Fruit fly (Drosophila melanogaster) whole organism, embryonic: Measurements from ENCODE around the gene mthl12.

Source experiments
- Atf-2 ChIP-seq: fragments of 200-800 bp; sonication (Bioruptor generic); optimal IDR thresholded peaks from 2 replicates; lab custom pipeline; 2016; ENCODE audit warnings: missing biosample characterization, missing genetic modification characterization
- Atf3 ChIP-seq: fragments of 200-800 bp; sonication (Bioruptor generic); optimal IDR thresholded peaks from 3 replicates; lab custom pipeline; 2016; ENCODE audit warnings: missing biosample characterization, missing genetic modification characterization
- CG1024 ChIP-seq: fragments of 200-800 bp; sonication (Bioruptor generic); IDR thresholded peaks from 2 replicates; pipeline ENCODE4 v1.3.6; 2022; ENCODE audit warnings: missing biosample characterization, missing genetic modification characterization
- CG10959 ChIP-seq: fragments of 200-800 bp; sonication (Bioruptor generic); IDR thresholded peaks from 2 replicates; pipeline ENCODE4 v1.3.6; 2022; ENCODE audit warnings: missing biosample characterization, missing genetic modification characterization
- CG11085 ChIP-seq: fragments of 200-800 bp; sonication (Bioruptor generic); IDR thresholded peaks from 2 replicates; pipeline ENCODE4 v1.3.6; 2022; ENCODE audit warnings: missing biosample characterization, missing genetic modification characterization
- CG11456 ChIP-seq: fragments of 200-800 bp; sonication (Bioruptor generic); IDR thresholded peaks from 3 replicates; pipeline ENCODE4 v1.3.6; 2022; ENCODE audit warnings: missing biosample characterization, missing genetic modification characterization
- CG12236 ChIP-seq: fragments of 200-800 bp; sonication (Bioruptor generic); optimal IDR thresholded peaks from 2 replicates; lab custom pipeline; 2016; ENCODE audit warnings: missing biosample characterization, missing genetic modification characterization
- CG12942 ChIP-seq: fragments of 200-800 bp; sonication (Bioruptor generic); optimal IDR thresholded peaks from 3 replicates; lab custom pipeline; 2016; ENCODE audit warnings: missing biosample characterization, missing genetic modification characterization
- CG14710 ChIP-seq: fragments of 200-800 bp; sonication (Bioruptor generic); optimal IDR thresholded peaks from 3 replicates; lab custom pipeline; 2019; ENCODE audit warnings: missing biosample characterization, mild to moderate bottlenecking, missing genetic modification characterization, moderate library complexity
- CG1602 ChIP-seq: fragments of 200-800 bp; sonication (Bioruptor generic); optimal IDR thresholded peaks from 3 replicates; lab custom pipeline; 2016; ENCODE audit warnings: missing biosample characterization, missing genetic modification characterization
- CG1603 ChIP-seq: fragments of 200-800 bp; sonication (Bioruptor generic); optimal IDR thresholded peaks from 2 replicates; lab custom pipeline; 2019; ENCODE audit warnings: missing biosample characterization, mild to moderate bottlenecking, missing genetic modification characterization, moderate library complexity
- CG16813 ChIP-seq: fragments of 200-800 bp; sonication (Bioruptor generic); IDR thresholded peaks from 3 replicates; pipeline ENCODE4 v1.3.6; 2022; ENCODE audit warnings: missing biosample characterization, missing genetic modification characterization; ENCODE audit not compliant: partially characterized antibody
- CG18262 ChIP-seq: fragments of 200-800 bp; optimal IDR thresholded peaks from 3 replicates; lab custom pipeline; 2019; ENCODE audit warnings: missing biosample characterization, mild to moderate bottlenecking, missing genetic modification characterization, moderate library complexity
- CG2678 ChIP-seq: fragments of 200-800 bp; sonication (Bioruptor generic); optimal IDR thresholded peaks from 3 replicates; lab custom pipeline; 2019; ENCODE audit warnings: missing biosample characterization, mild to moderate bottlenecking, missing genetic modification characterization, moderate library complexity
- CG2712 ChIP-seq: fragments of 200-800 bp; optimal IDR thresholded peaks from 3 replicates; lab custom pipeline; 2019; ENCODE audit warnings: missing biosample characterization, mild to moderate bottlenecking, missing genetic modification characterization, moderate library complexity
- CG33213 ChIP-seq: fragments of 200-800 bp; sonication (Bioruptor generic); optimal IDR thresholded peaks from 3 replicates; lab custom pipeline; 2016; ENCODE audit warnings: missing biosample characterization, missing genetic modification characterization
- CG33557 ChIP-seq: fragments of 200-800 bp; sonication (Bioruptor generic); optimal IDR thresholded peaks from 2 replicates; lab custom pipeline; 2019; ENCODE audit warnings: missing biosample characterization, mild to moderate bottlenecking, missing genetic modification characterization, moderate library complexity
- CG3726 ChIP-seq: fragments of 200-800 bp; sonication (Bioruptor generic); IDR thresholded peaks from 3 replicates; pipeline ENCODE4, ENCODE4 v1.3.6; 2022; ENCODE audit warnings: missing biosample characterization, missing genetic modification characterization
- CG4424 ChIP-seq: fragments of 200-800 bp; sonication (Bioruptor generic); optimal IDR thresholded peaks from 3 replicates; lab custom pipeline; 2016; ENCODE audit warnings: missing biosample characterization, missing genetic modification characterization
- CG7556 ChIP-seq: fragments of 200-800 bp; sonication (Bioruptor generic); optimal IDR thresholded peaks from 2 replicates; lab custom pipeline; 2017; ENCODE audit warnings: missing biosample characterization, mild to moderate bottlenecking, missing genetic modification characterization
- CG7786 ChIP-seq: fragments of 200-800 bp; sonication (Bioruptor generic); optimal IDR thresholded peaks from 2 replicates; lab custom pipeline; 2016; ENCODE audit warnings: missing biosample characterization, missing genetic modification characterization
- CG8944 ChIP-seq: fragments of 200-800 bp; sonication (Bioruptor generic); optimal IDR thresholded peaks from 3 replicates; lab custom pipeline; 2016; ENCODE audit warnings: missing biosample characterization, missing genetic modification characterization
- CG9215 ChIP-seq: fragments of 200-800 bp; sonication (Bioruptor generic); IDR thresholded peaks from 2 replicates; pipeline ENCODE4 v1.3.6; 2022; ENCODE audit warnings: missing biosample characterization, missing genetic modification characterization
- CG9797 ChIP-seq: fragments of 200-800 bp; sonication (Bioruptor generic); optimal IDR thresholded peaks from 3 replicates; lab custom pipeline; 2018; ENCODE audit warnings: missing biosample characterization, mild to moderate bottlenecking, missing genetic modification characterization
- Chrac-16 ChIP-seq: fragments of 200-800 bp; sonication (Bioruptor generic); optimal IDR thresholded peaks from 3 replicates; lab custom pipeline; 2016; ENCODE audit warnings: missing biosample characterization, missing genetic modification characterization
- Gug ChIP-seq: fragments of 200-800 bp; sonication (Bioruptor generic); IDR thresholded peaks from 4 replicates; pipeline ENCODE4 v1.3.6; 2022; ENCODE audit warnings: missing biosample characterization, missing genetic modification characterization
- HLH4C ChIP-seq: fragments of 200-800 bp; sonication (Bioruptor generic); IDR thresholded peaks from 3 replicates; pipeline ENCODE4 v1.3.6; 2022; ENCODE audit warnings: missing biosample characterization, missing genetic modification characterization; ENCODE audit not compliant: partially characterized antibody
- Hr51 ChIP-seq, 2 experiments: fragments of 200-800 bp; sonication (Bioruptor generic); optimal IDR thresholded peaks; 2 replicates in 1 of 2; 3 replicates in 1 of 2; lab custom pipeline; 2016 to 2018; ENCODE audit warnings: missing biosample characterization in 2 of 2, missing genetic modification characterization in 2 of 2, mild to moderate bottlenecking in 1 of 2, moderate library complexity in 1 of 2
- Mad ChIP-seq: fragments of 200-800 bp; sonication (Bioruptor generic); optimal IDR thresholded peaks from 2 replicates; lab custom pipeline; 2016; ENCODE audit warnings: missing biosample characterization, missing genetic modification characterization
- Oli ChIP-seq: fragments of 200-800 bp; sonication (Bioruptor generic); optimal IDR thresholded peaks from 2 replicates; lab custom pipeline; 2018; ENCODE audit warnings: missing biosample characterization, mild to moderate bottlenecking, missing genetic modification characterization, moderate library complexity
- Opbp ChIP-seq: fragments of 200-800 bp; sonication (Bioruptor generic); IDR thresholded peaks from 3 replicates; pipeline ENCODE4 v1.3.6; 2022; ENCODE audit warnings: missing biosample characterization, missing genetic modification characterization; ENCODE audit not compliant: partially characterized antibody
- Scr ChIP-seq: fragments of 200-800 bp; sonication (Bioruptor generic); IDR thresholded peaks from 2 replicates; pipeline ENCODE4 v1.3.6; 2022; ENCODE audit warnings: missing biosample characterization, missing genetic modification characterization; ENCODE audit not compliant: partially characterized antibody
- Sry-β ChIP-seq: fragments of 200-800 bp; sonication (Bioruptor generic); optimal IDR thresholded peaks from 2 replicates; lab custom pipeline; 2018; ENCODE audit warnings: missing biosample characterization, mild to moderate bottlenecking, missing genetic modification characterization, moderate library complexity
- Stat92E ChIP-seq, 3 experiments: fragments of >200 bp in 2 of 3; fragments of 200-800 bp in 1 of 3; sonication (Bioruptor generic) in 1 of 3; optimal IDR thresholded peaks; 2 replicates each; lab custom pipeline; 2017 to 2019; ENCODE audit warnings: missing biosample characterization in 3 of 3, missing genetic modification characterization in 3 of 3, mild to moderate bottlenecking in 1 of 3, moderate library complexity in 1 of 3
- Vsx1 ChIP-seq: fragments of 200-800 bp; sonication (Bioruptor generic); optimal IDR thresholded peaks from 2 replicates; lab custom pipeline; 2017; ENCODE audit warnings: missing biosample characterization, mild to moderate bottlenecking, missing genetic modification characterization, missing genetic modification reagents
- YL-1 ChIP-seq: fragments of 200-800 bp; sonication (Bioruptor generic); optimal IDR thresholded peaks from 3 replicates; lab custom pipeline; 2017; ENCODE audit warnings: missing biosample characterization, mild to moderate bottlenecking, missing genetic modification characterization
- caup ChIP-seq: fragments of 200-800 bp; sonication (Bioruptor generic); optimal IDR thresholded peaks from 3 replicates; lab custom pipeline; 2017; ENCODE audit warnings: missing biosample characterization, mild to moderate bottlenecking, missing genetic modification characterization, moderate library complexity; ENCODE audit not compliant: severe bottlenecking
- chn ChIP-seq: fragments of 200-800 bp; sonication (Bioruptor generic); optimal IDR thresholded peaks from 2 replicates; lab custom pipeline; 2016; ENCODE audit warnings: missing biosample characterization, missing genetic modification characterization
- crol ChIP-seq: fragments of 200-800 bp; sonication (Bioruptor generic); IDR thresholded peaks from 2 replicates; pipeline ENCODE4 v1.3.6; 2022; ENCODE audit warnings: missing biosample characterization, missing genetic modification characterization
- gro ChIP-seq: fragments of 200-800 bp; sonication (Bioruptor generic); optimal IDR thresholded peaks from 2 replicates; lab custom pipeline; 2016; ENCODE audit warnings: missing biosample characterization, missing genetic modification characterization
- luna ChIP-seq: fragments of 200-800 bp; sonication (Bioruptor generic); optimal IDR thresholded peaks from 2 replicates; lab custom pipeline; 2016; ENCODE audit warnings: missing biosample characterization, missing genetic modification characterization
- nerfin-2 ChIP-seq: fragments of 200-800 bp; sonication (Bioruptor generic); IDR thresholded peaks from 2 replicates; pipeline ENCODE4 v1.3.6; 2022; ENCODE audit warnings: missing biosample characterization, missing genetic modification characterization; ENCODE audit not compliant: partially characterized antibody
- phol ChIP-seq: fragments of 200-800 bp; sonication (Bioruptor generic); optimal IDR thresholded peaks from 3 replicates; lab custom pipeline; 2018; ENCODE audit warnings: missing biosample characterization, mild to moderate bottlenecking, missing genetic modification characterization, moderate library complexity
- scrt ChIP-seq: fragments of 200-800 bp; sonication (Bioruptor generic); optimal IDR thresholded peaks from 2 replicates; lab custom pipeline; 2018; ENCODE audit warnings: missing biosample characterization, mild to moderate bottlenecking, missing genetic modification characterization, moderate library complexity
- tna ChIP-seq: fragments of 200-800 bp; sonication (Bioruptor generic); IDR thresholded peaks from 2 replicates; pipeline ENCODE4 v1.3.6; 2022; ENCODE audit warnings: missing biosample characterization, missing genetic modification characterization; ENCODE audit not compliant: partially characterized antibody
- trh ChIP-seq: fragments of 200-800 bp; sonication (Bioruptor generic); optimal IDR thresholded peaks from 2 replicates; lab custom pipeline; 2016; ENCODE audit warnings: missing biosample characterization, missing genetic modification characterization
- tx ChIP-seq: fragments of 200-800 bp; sonication (Bioruptor generic); optimal IDR thresholded peaks from 2 replicates; lab custom pipeline; 2016; ENCODE audit warnings: missing biosample characterization, missing genetic modification characterization
- zen2 ChIP-seq: fragments of 200-800 bp; sonication (Bioruptor generic); IDR thresholded peaks from 3 replicates; pipeline ENCODE4 v1.3.6; 2022; ENCODE audit warnings: missing biosample characterization, missing genetic modification characterization; ENCODE audit not compliant: partially characterized antibody

The mthl12 gene

dm6 chr3R:13381744-13382435, 28.4 kb downstream of the mthl12 start, which contains the start of the genes mRpS21 and Droj2 (continued):
- TF ChIP-seq CG9215 (GFP tag; lab: Robert Waterston, UW): no peak; the same call in 1 of the 2 replicates
- peak; percentile 87 for TF ChIP-seq CG14710 (tag; lab: Kevin White, UChicago)
- TF ChIP-seq CG3726: no peak
- peak; percentile 22 for TF ChIP-seq CG7556 (GFP tag; lab: Kevin White, UChicago)
- no peak for TF ChIP-seq trh (GFP tag; lab: Kevin White, UChicago)
- no peak for TF ChIP-seq CG10959 (GFP tag; lab: Robert Waterston, UW)
- peak; percentile 4 for TF ChIP-seq tx (GFP tag; lab: Kevin White, UChicago)
- no peak for TF ChIP-seq luna (GFP tag; lab: Kevin White, UChicago)
- TF ChIP-seq Gug: 0 out of 4 replicates have a peak, but pooled peaks have one; percentile 12
- TF ChIP-seq CG1602: peak; percentile 9
- no peak for TF ChIP-seq nerfin-2
- no peak for TF ChIP-seq CG12236
- peak; percentile 24 for TF ChIP-seq CG1603 (tag; lab: Kevin White, UChicago)
- peak; percentile 51 for TF ChIP-seq Scr
- TF ChIP-seq Sry-β (GFP tag; lab: Kevin White, UChicago): no peak
- TF ChIP-seq scrt: peak; percentile 39
- peak; percentile 64 for TF ChIP-seq CG2712 (tag; lab: Kevin White, UChicago)
- peak; percentile 18 for TF ChIP-seq chn (GFP tag; lab: Kevin White, UChicago)
- peak; percentile 5 for TF ChIP-seq CG12942 (GFP tag; lab: Kevin White, UChicago)
- peak; percentile 44 for TF ChIP-seq CG33557 (GFP tag; lab: Kevin White, UChicago)
- peak; percentile 3 for TF ChIP-seq YL-1
- no peak for TF ChIP-seq Oli (tag; lab: Kevin White, UChicago)
- peak; percentile 84 for TF ChIP-seq phol (tag; lab: Kevin White, UChicago)
- TF ChIP-seq CG8944: peak; percentile 36
- peak; percentile 42 to 51 for TF ChIP-seq Hr51 (GFP tag; optimal IDR thresholded peaks at IDR 0.05; lab: Kevin White, UChicago)
- no peak for TF ChIP-seq Opbp
- no peak for TF ChIP-seq HLH4C
- TF ChIP-seq CG33213 (GFP tag; lab: Kevin White, UChicago): peak; percentile 28
- no peak for TF ChIP-seq Atf-2
- peak; percentile 48 for TF ChIP-seq CG18262 (tag; lab: Kevin White, UChicago)
- TF ChIP-seq tna (GFP tag; lab: Robert Waterston, UW): no peak
- TF ChIP-seq Mad (GFP tag; lab: Kevin White, UChicago): peak; percentile 29
- peak; percentile 97 for TF ChIP-seq CG9797 (GFP tag; lab: Kevin White, UChicago)
- peak; percentile 65 for TF ChIP-seq CG2678
- no peak for TF ChIP-seq CG1024 (GFP tag; lab: Robert Waterston, UW)
- peak; percentile 65 for TF ChIP-seq Chrac-16 (GFP tag; lab: Kevin White, UChicago)
- TF ChIP-seq crol: no peak
- TF ChIP-seq caup (GFP tag; lab: Kevin White, UChicago): peak; percentile 19
- no peak for TF ChIP-seq zen2 (GFP tag; lab: Robert Waterston, UW)
- TF ChIP-seq gro (GFP tag; lab: Kevin White, UChicago): no peak
- TF ChIP-seq Stat92E (GFP tag; optimal IDR thresholded peaks at IDR 0.05; lab: Kevin White, UChicago): peak in 1 of 3 experiments; percentile 63
- peak; percentile 36 for TF ChIP-seq CG4424 (GFP tag; lab: Kevin White, UChicago)
- TF ChIP-seq CG16813 (GFP tag; lab: Robert Waterston, UW): no peak
- no peak for TF ChIP-seq CG11085 (GFP tag; lab: Robert Waterston, UW)
- TF ChIP-seq CG7786 (GFP tag; lab: Kevin White, UChicago): peak; percentile 2
- no peak for TF ChIP-seq Atf3 (GFP tag; lab: Kevin White, UChicago)
- TF ChIP-seq CG11456 (GFP tag; lab: Robert Waterston, UW): 0 out of 3 replicates have a peak, but pooled peaks have one; percentile 32
- TF ChIP-seq Vsx1 (GFP tag; lab: Kevin White, UChicago): peak; percentile 45
